Worm (Caenorhabditis elegans) whole organism, late embryonic: ENCODE data around the gene F26F2.5.

Source experiments
- C08G9.2 ChIP-seq: sonication (generic microtip); optimal IDR thresholded peaks from 2 replicates; lab custom pipeline; 2016; ENCODE audit warnings: mild to moderate bottlenecking, missing genetic modification characterization, moderate library complexity, missing compliant biosample characterization
- F13H6.1 ChIP-seq: sonication (generic microtip); optimal IDR thresholded peaks from 2 replicates; lab custom pipeline; 2016; ENCODE audit warnings: missing genetic modification characterization, missing compliant biosample characterization
- K09A11.1 ChIP-seq: sonication (generic microtip); optimal IDR thresholded peaks from 2 replicates; lab custom pipeline; 2017; ENCODE audit warnings: antibody characterized with exemption, mild to moderate bottlenecking, missing genetic modification characterization, missing compliant biosample characterization; ENCODE audit not compliant: insufficient read depth
- Y22D7AL.16 ChIP-seq: sonication (generic microtip); optimal IDR thresholded peaks from 2 replicates; lab custom pipeline; 2016; ENCODE audit warnings: missing genetic modification characterization, missing compliant biosample characterization
- ahr-1 ChIP-seq: sonication (generic microtip); optimal IDR thresholded peaks from 2 replicates; lab custom pipeline; 2016; ENCODE audit warnings: missing genetic modification characterization, missing compliant biosample characterization
- ceh-18 ChIP-seq: sonication (generic microtip); optimal IDR thresholded peaks from 2 replicates; lab custom pipeline; 2016; ENCODE audit warnings: missing genetic modification characterization, missing compliant biosample characterization
- ceh-19 ChIP-seq: fragments of 200-800 bp; sonication (Bioruptor generic); optimal IDR thresholded peaks from 2 replicates; lab custom pipeline; 2018; ENCODE audit warnings: mild to moderate bottlenecking, missing genetic modification characterization, missing compliant biosample characterization
- ceh-34 ChIP-seq: sonication (generic microtip); optimal IDR thresholded peaks from 2 replicates; lab custom pipeline; 2016; ENCODE audit warnings: mild to moderate bottlenecking, missing genetic modification characterization, missing compliant biosample characterization
- ceh-45 ChIP-seq: fragments of 200-800 bp; sonication (Bioruptor generic); IDR thresholded peaks from 2 replicates; pipeline ENCODE4 v1.3.6; 2022; ENCODE audit warnings: missing genetic modification reagents, missing genetic modification characterization, missing compliant biosample characterization
- ceh-6 ChIP-seq: fragments of 200-800 bp; sonication (Bioruptor generic); optimal IDR thresholded peaks from 2 replicates; lab custom pipeline; 2018; ENCODE audit warnings: mild to moderate bottlenecking, missing genetic modification characterization, missing compliant biosample characterization
- ceh-9 ChIP-seq: sonication (generic microtip); optimal IDR thresholded peaks from 2 replicates; lab custom pipeline; 2016; ENCODE audit warnings: mild to moderate bottlenecking, missing genetic modification characterization, inconsistent platforms, missing compliant biosample characterization
- dmd-4 ChIP-seq: sonication (generic microtip); optimal IDR thresholded peaks from 2 replicates; lab custom pipeline; 2016; ENCODE audit warnings: borderline replicate concordance, missing genetic modification characterization, missing compliant biosample characterization
- dve-1 ChIP-seq: sonication (generic microtip); optimal IDR thresholded peaks from 2 replicates; lab custom pipeline; 2017; ENCODE audit warnings: antibody characterized with exemption, mild to moderate bottlenecking, missing genetic modification characterization, missing compliant biosample characterization
- elt-2 ChIP-seq: sonication (generic microtip); optimal IDR thresholded peaks from 2 replicates; lab custom pipeline; 2016; ENCODE audit warnings: missing genetic modification reagents, missing genetic modification characterization, missing compliant biosample characterization
- fax-1 ChIP-seq: sonication (generic microtip); optimal IDR thresholded peaks from 2 replicates; lab custom pipeline; 2016; ENCODE audit warnings: missing genotype, missing genetic modification characterization, missing compliant biosample characterization
- fkh-10 ChIP-seq: fragments of 150-350 bp; optimal IDR thresholded peaks from 2 replicates; lab custom pipeline; 2014; ENCODE audit warnings: missing biosample characterization, missing genetic modification reagents, missing genetic modification characterization
- hlh-15 ChIP-seq: sonication (generic microtip); optimal IDR thresholded peaks from 2 replicates; lab custom pipeline; 2016; ENCODE audit warnings: missing genetic modification characterization, missing compliant biosample characterization
- lim-6 ChIP-seq: sonication (generic microtip); optimal IDR thresholded peaks from 2 replicates; lab custom pipeline; 2016; ENCODE audit warnings: missing genetic modification characterization, missing compliant biosample characterization
- lin-11 ChIP-seq: fragments of 200-800 bp; sonication (Bioruptor generic); optimal IDR thresholded peaks from 2 replicates; lab custom pipeline; 2018; ENCODE audit warnings: mild to moderate bottlenecking, missing genetic modification characterization, missing compliant biosample characterization
- madf-2 ChIP-seq: sonication (generic microtip); optimal IDR thresholded peaks from 2 replicates; lab custom pipeline; 2017; ENCODE audit warnings: missing genetic modification characterization, missing compliant biosample characterization
- nfya-1 ChIP-seq: sonication (generic microtip); optimal IDR thresholded peaks from 2 replicates; lab custom pipeline; 2017; ENCODE audit warnings: missing genetic modification characterization, mild to moderate bottlenecking, missing compliant biosample characterization, antibody characterized with exemption, moderate library complexity
- npax-4 ChIP-seq: sonication (generic microtip); optimal IDR thresholded peaks from 2 replicates; lab custom pipeline; 2016; ENCODE audit warnings: missing genetic modification characterization, missing compliant biosample characterization
- pag-3 ChIP-seq: sonication (generic microtip); optimal IDR thresholded peaks from 2 replicates; lab custom pipeline; 2016; ENCODE audit warnings: missing compliant biosample characterization, missing genetic modification characterization, borderline replicate concordance
- pha-2 ChIP-seq: sonication (generic microtip); optimal IDR thresholded peaks from 2 replicates; lab custom pipeline; 2017; ENCODE audit warnings: mild to moderate bottlenecking, missing genetic modification characterization, missing compliant biosample characterization
- pqm-1 ChIP-seq: sonication (generic microtip); optimal IDR thresholded peaks from 2 replicates; lab custom pipeline; 2016; ENCODE audit warnings: missing genetic modification characterization, missing compliant biosample characterization
- ref-2 ChIP-seq: sonication (generic microtip); optimal IDR thresholded peaks from 2 replicates; lab custom pipeline; 2016; ENCODE audit warnings: missing genetic modification characterization, missing compliant biosample characterization
- rnt-1 ChIP-seq: sonication (generic microtip); optimal IDR thresholded peaks from 2 replicates; lab custom pipeline; 2016; ENCODE audit warnings: missing genetic modification characterization, missing compliant biosample characterization
- sdc-2 ChIP-seq: sonication (generic microtip); optimal IDR thresholded peaks from 2 replicates; lab custom pipeline; 2016; ENCODE audit warnings: missing genotype, missing genetic modification characterization, missing compliant biosample characterization
- sox-2 ChIP-seq: fragments of 200-800 bp; sonication (Bioruptor generic); IDR thresholded peaks from 2 replicates; pipeline ENCODE4 v1.3.6; 2022; ENCODE audit warnings: missing genetic modification reagents, missing genetic modification characterization, missing compliant biosample characterization
- sox-4 ChIP-seq: sonication (generic microtip); optimal IDR thresholded peaks from 2 replicates; lab custom pipeline; 2017; ENCODE audit warnings: mild to moderate bottlenecking, missing genetic modification characterization, inconsistent platforms, missing compliant biosample characterization
- ttx-3 ChIP-seq: sonication (generic microtip); optimal IDR thresholded peaks from 2 replicates; lab custom pipeline; 2016; ENCODE audit warnings: missing genetic modification reagents, missing genetic modification characterization, missing compliant biosample characterization
- unc-3 ChIP-seq, 2 experiments: fragments of 200-800 bp in 1 of 2; sonication (Bioruptor generic) in 1 of 2; sonication (generic microtip) in 1 of 2; conservative IDR thresholded peaks in 1 of 2; optimal IDR thresholded peaks in 1 of 2; 2 replicates each; pipeline versions ENCODE4 v1.3.6 to Lab custom; 2016 to 2022; ENCODE audit warnings: missing compliant biosample characterization in 2 of 2, missing genetic modification characterization in 2 of 2, missing genetic modification reagents in 1 of 2
- unc-86 ChIP-seq: sonication (generic microtip); optimal IDR thresholded peaks from 2 replicates; lab custom pipeline; 2016; ENCODE audit warnings: missing genetic modification characterization, missing compliant biosample characterization
- zip-5 ChIP-seq: sonication (generic microtip); optimal IDR thresholded peaks from 2 replicates; lab custom pipeline; 2016; ENCODE audit warnings: missing genetic modification characterization, missing compliant biosample characterization

Gene F26F2.5

DNA sequence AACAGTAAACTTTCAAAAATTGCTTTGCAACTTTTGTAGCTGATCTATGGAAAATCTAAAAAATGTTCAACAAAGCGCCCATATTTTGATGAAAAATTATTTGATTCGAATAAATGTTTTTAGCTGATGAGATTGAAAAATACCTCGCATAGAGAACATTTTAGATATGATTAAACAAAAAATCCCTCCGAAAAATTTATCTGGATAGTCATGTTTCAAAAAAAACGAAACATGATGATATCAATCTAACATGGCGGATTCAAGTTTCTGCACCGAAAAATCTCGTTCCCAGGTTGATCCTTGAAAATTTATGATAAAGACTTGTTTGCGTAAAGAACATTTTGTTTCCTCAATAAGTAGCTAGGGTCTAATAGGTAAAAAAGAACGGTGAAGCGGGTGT is 35.2 kb downstream of the F26F2.5 start, which contains the start of gene ttr-12:
ttr-12 (minus strand) TSS at position 101 of the 400 bp plus-strand sequence.
- TF ChIP-seq F13H6.1 (tag; lab: Kevin White, UChicago) = no peak
- TF ChIP-seq zip-5 (tag; lab: Kevin White, UChicago) = no peak
- no peak for TF ChIP-seq unc-86 (tag; lab: Kevin White, UChicago)
- no peak for TF ChIP-seq fax-1 (tag; lab: Kevin White, UChicago)
- no peak for TF ChIP-seq ceh-9 (tag; lab: Kevin White, UChicago)
- no peak for TF ChIP-seq hlh-15
- TF ChIP-seq nfya-1 (tag; lab: Kevin White, UChicago) = no peak
- no peak for TF ChIP-seq lin-11 (tag; lab: Kevin White, UChicago)
- no peak for TF ChIP-seq sdc-2 (tag; lab: Kevin White, UChicago)
- TF ChIP-seq fkh-10 (GFP tag; lab: Kevin White, UChicago) = no peak
- no peak for TF ChIP-seq ceh-19 (GFP tag; lab: Kevin White, UChicago)
- no peak for TF ChIP-seq unc-3 (GFP tag; conservative IDR thresholded peaks at IDR 0.05; lab: Robert Waterston, UW)
- no peak for TF ChIP-seq unc-3 (tag; optimal IDR thresholded peaks at IDR 0.05; lab: Kevin White, UChicago)

DNA sequence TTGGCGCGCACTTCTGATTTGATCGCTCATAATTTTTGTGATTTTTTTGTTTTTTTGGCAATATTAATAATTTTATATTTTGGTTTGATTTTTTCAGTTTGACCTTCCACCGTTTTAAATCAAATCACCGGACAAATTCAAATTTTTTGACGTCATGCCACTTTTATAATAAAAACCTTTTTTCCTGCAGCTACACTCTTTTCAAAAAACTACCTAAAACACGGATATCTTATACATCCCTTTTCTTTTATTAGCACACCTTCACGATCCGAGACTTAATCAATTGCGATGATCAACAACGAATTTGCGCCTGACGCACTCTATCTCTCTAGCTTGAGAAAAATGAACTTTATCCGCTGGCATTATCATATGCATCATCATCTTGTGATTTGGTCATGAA is 36.0 kb downstream of the F26F2.5 start, which contains the start of gene grd-2:
grd-2 (plus strand) TSS at position 301 of the 400 bp plus-strand sequence.
- TF ChIP-seq sdc-2 (tag; lab: Kevin White, UChicago) = no peak

DNA sequence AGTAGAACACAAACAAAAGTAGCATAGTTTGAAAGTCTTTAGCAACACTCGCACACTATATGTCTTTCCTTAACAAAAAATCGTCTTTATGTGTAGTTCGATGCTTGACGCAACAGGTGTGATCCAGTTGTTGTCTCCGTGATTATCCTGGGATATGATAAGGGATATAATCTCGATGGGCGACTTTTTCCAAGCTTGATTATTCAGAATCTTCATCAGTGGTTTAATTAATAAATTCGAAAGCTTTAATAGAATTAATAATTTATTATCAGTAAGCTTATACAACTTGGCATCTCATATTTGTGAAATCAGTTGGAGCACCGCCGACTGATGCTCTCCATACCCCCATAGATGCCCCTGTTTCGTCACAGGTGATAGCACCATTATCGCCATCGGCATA is 45.1 kb downstream of the F26F2.5 start, which contains the start of gene F46B3.7:
F46B3.7 (minus strand) TSS at position 101 of the 400 bp plus-strand sequence.
- no peak for TF ChIP-seq K09A11.1
- TF ChIP-seq pqm-1 = no peak
- no peak for TF ChIP-seq sox-2
- TF ChIP-seq pag-3 (tag; lab: Kevin White, UChicago) = no peak
- no peak for TF ChIP-seq sox-4 (tag; lab: Kevin White, UChicago)
- TF ChIP-seq Y22D7AL.16 (tag; lab: Kevin White, UChicago) = no peak
- TF ChIP-seq ahr-1 (tag; lab: Kevin White, UChicago) = no peak
- TF ChIP-seq ceh-6 (GFP tag; lab: Kevin White, UChicago) = no peak
- no peak for TF ChIP-seq ceh-45 (GFP tag; lab: Robert Waterston, UW)
- TF ChIP-seq dve-1 = no peak
- no peak for TF ChIP-seq rnt-1
- no peak for TF ChIP-seq ttx-3
- TF ChIP-seq, all 69 proteins: peak for 0

DNA sequence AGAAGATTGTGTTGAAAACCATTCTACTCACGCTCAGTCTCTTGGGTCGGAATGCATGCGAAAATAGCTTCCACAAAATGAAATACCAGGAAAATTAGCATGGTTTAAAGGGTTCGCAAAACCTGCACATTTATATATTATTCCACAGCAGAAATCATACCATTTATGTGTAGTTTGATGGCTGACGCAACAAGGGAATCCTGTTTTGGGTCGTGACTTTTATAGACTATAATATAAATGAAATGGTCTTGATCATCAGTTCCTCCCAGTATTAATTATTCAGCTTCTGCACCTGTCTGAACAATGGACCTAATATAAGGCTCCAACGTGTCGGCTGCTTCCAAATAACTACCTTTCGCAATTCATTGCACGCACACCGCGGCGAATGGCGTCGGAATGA is 49.6 kb downstream of the F26F2.5 start, which contains the start of gene F46B3.8:
F46B3.8 (minus strand) TSS at position 101 of the 400 bp plus-strand sequence.
- TF ChIP-seq npax-4 (tag; lab: Kevin White, UChicago) (no peak), elt-2 (tag; lab: Kevin White, UChicago) (no peak), pha-2 (tag; lab: Kevin White, UChicago) (no peak), madf-2 (tag; lab: Kevin White, UChicago) (no peak), fkh-10 (GFP tag; lab: Kevin White, UChicago) (no peak), pqm-1 (no peak), dmd-4 (tag; lab: Kevin White, UChicago) (no peak), ceh-18 (tag; lab: Kevin White, UChicago) (no peak), sox-4 (tag; lab: Kevin White, UChicago) (no peak), ceh-34 (no peak), lim-6 (tag; lab: Kevin White, UChicago) (no peak), ref-2 (tag; lab: Kevin White, UChicago) (no peak), C08G9.2 (tag; lab: Kevin White, UChicago) (no peak)
